Fruit fly (Drosophila melanogaster): ENCODE measurements around the gene CG9743.

The CG9743 gene

dm6 chr3R:30191462-30191874 is 11.3 kb downstream of the CG9743 start (continued):
- TF ChIP-seq Sox102F (GFP tag; optimal IDR thresholded peaks at IDR 0.05): peak; percentile 45
- TF ChIP-seq CG32772 (GFP tag; IDR thresholded peaks at IDR 0.05): no peak
- no peak for TF ChIP-seq CG17912 (GFP tag; optimal IDR thresholded peaks at IDR 0.05)
- no peak for TF ChIP-seq sens-2 (GFP tag; IDR thresholded peaks at IDR 0.05)
- peak; percentile 69 for TF ChIP-seq Oli (tag; optimal IDR thresholded peaks at IDR 0.05)
- TF ChIP-seq Hmr (GFP tag; optimal IDR thresholded peaks at IDR 0.05): peak; percentile 36
- no peak for TF ChIP-seq CG6854 (GFP tag; optimal IDR thresholded peaks at IDR 0.05)
- TF ChIP-seq dm (GFP tag; optimal IDR thresholded peaks at IDR 0.05): peak; percentile 19
- no peak for TF ChIP-seq CG17186 (GFP tag; optimal IDR thresholded peaks at IDR 0.05)
- TF ChIP-seq CG30020 (tag; optimal IDR thresholded peaks at IDR 0.05): no peak
- TF ChIP-seq CG12219 (GFP tag; optimal IDR thresholded peaks at IDR 0.05): peak; percentile 37
- TF ChIP-seq fd3F (GFP tag; optimal IDR thresholded peaks at IDR 0.05): no peak
- no peak for TF ChIP-seq ERR (GFP tag; optimal IDR thresholded peaks at IDR 0.05)
- no peak for TF ChIP-seq CG11696 (GFP tag; IDR thresholded peaks at IDR 0.05)
- no peak for TF ChIP-seq ash1 (GFP tag; optimal IDR thresholded peaks at IDR 0.05)
- peak; percentile 66 for TF ChIP-seq CG7556 (GFP tag; optimal IDR thresholded peaks at IDR 0.05)
- no peak for TF ChIP-seq gsb (GFP tag; IDR thresholded peaks at IDR 0.05)
- no peak for TF ChIP-seq CG14860 (GFP tag; IDR thresholded peaks at IDR 0.05; ENCODE audit: partially characterized antibody)
- TF ChIP-seq CG13624 (GFP tag; optimal IDR thresholded peaks at IDR 0.05): peak; percentile 44
- TF ChIP-seq BtbVII (GFP tag; optimal IDR thresholded peaks at IDR 0.05): no peak
- TF ChIP-seq ase (GFP tag; IDR thresholded peaks at IDR 0.05): no peak

- no peak for TF ChIP-seq CG33213 (GFP tag; optimal IDR thresholded peaks at IDR 0.05)
- no peak for TF ChIP-seq CG17612 (GFP tag; IDR thresholded peaks at IDR 0.05)
- no peak for TF ChIP-seq CG4617 (GFP tag; optimal IDR thresholded peaks at IDR 0.05; ENCODE audit: borderline replicate concordance)
- peak; percentile 14; the same call in 1 of the 2 replicates for TF ChIP-seq CG13287 (GFP tag; IDR thresholded peaks at IDR 0.05; ENCODE audit: partially characterized antibody)
- no peak for TF ChIP-seq klu (GFP tag; IDR thresholded peaks at IDR 0.05)
- no peak for TF ChIP-seq CkIIα-i1 (GFP tag; IDR thresholded peaks at IDR 0.05)
- no peak for TF ChIP-seq CG11247 (GFP tag; IDR thresholded peaks at IDR 0.05)
- no peak for TF ChIP-seq gcm (GFP tag; optimal IDR thresholded peaks at IDR 0.05)
- no peak for TF ChIP-seq CG7745 (tag; optimal IDR thresholded peaks at IDR 0.05)
- TF ChIP-seq CG6175 (GFP tag; IDR thresholded peaks at IDR 0.05): peak; percentile 94
- TF ChIP-seq Fer3 (tag; optimal IDR thresholded peaks at IDR 0.05): no peak
- no peak for TF ChIP-seq Jarid2 (GFP tag; optimal IDR thresholded peaks at IDR 0.05)
- no peak for TF ChIP-seq CG10979 (tag; optimal IDR thresholded peaks at IDR 0.05)
- TF ChIP-seq abd-A (tag; optimal IDR thresholded peaks at IDR 0.05): peak; percentile 58
- TF ChIP-seq crc (GFP tag; optimal IDR thresholded peaks at IDR 0.05): no peak
- peak; percentile 92 for TF ChIP-seq chinmo (GFP tag; IDR thresholded peaks at IDR 0.05; ENCODE audit: partially characterized antibody)
- TF ChIP-seq Pdp1 (GFP tag; optimal IDR thresholded peaks at IDR 0.05): peak in 1 of 2 experiments; percentile 48
- TF ChIP-seq NfI (GFP tag; optimal IDR thresholded peaks at IDR 0.05): no peak
- TF ChIP-seq Blimp-1 (GFP tag; optimal IDR thresholded peaks at IDR 0.05): no peak
- TF ChIP-seq ems (GFP tag; optimal IDR thresholded peaks at IDR 0.05): no peak
- TF ChIP-seq Hr3 (GFP tag; optimal IDR thresholded peaks at IDR 0.05): no peak
- peak; percentile 92 for TF ChIP-seq pros (GFP tag; optimal IDR thresholded peaks at IDR 0.05)
- no peak for TF ChIP-seq unc-4 (GFP tag; IDR thresholded peaks at IDR 0.05; ENCODE audit: partially characterized antibody)
- TF ChIP-seq ci (GFP tag; IDR thresholded peaks at IDR 0.05): no peak
- no peak for TF ChIP-seq CG16863 (GFP tag; optimal IDR thresholded peaks at IDR 0.05)
- no peak for TF ChIP-seq CG3065 (GFP tag; optimal IDR thresholded peaks at IDR 0.05)
- no peak for TF ChIP-seq CG8478 (optimal IDR thresholded peaks at IDR 0.05)
- no peak for TF ChIP-seq vvl (GFP tag; IDR thresholded peaks at IDR 0.05)
- no peak for TF ChIP-seq CG31441 (GFP tag; IDR thresholded peaks at IDR 0.05)
- no peak for TF ChIP-seq CG42726 (GFP tag; IDR thresholded peaks at IDR 0.05; ENCODE audit: partially characterized antibody)
Measured at dm6 chr3R:30191047-30191446, 11.8 kb downstream of the CG9743 start, which contains the start of gene CG9747. TSS of gene CG9747 (minus strand) at chr3R:30191252.

All from whole organism, embryonic.